Worm (Caenorhabditis elegans): ENCODE data around the gene icl-1.

DNA sequence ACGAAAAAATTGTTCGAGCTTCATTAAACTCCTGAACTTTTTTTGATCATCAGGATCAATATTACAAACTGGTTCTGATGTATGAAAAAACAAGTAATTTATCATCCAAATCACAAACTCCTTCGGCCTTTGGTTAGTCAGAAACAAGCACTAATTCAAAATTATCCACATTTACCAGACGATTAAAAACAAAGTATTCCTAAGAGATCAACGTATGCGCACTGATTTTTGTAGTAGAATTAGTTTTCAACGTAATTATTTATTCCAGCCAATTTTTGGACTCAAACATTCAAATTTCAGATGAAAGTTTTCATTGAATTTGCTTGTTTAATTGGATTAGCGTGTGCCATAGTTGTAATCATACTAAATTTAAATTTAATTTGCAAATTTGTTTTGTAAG is 20.9 kb downstream of the icl-1 start, which contains the start of gene srbc-38:
- TF ChIP-seq ama-1 (optimal IDR thresholded peaks at IDR 0.05) (no peak), unc-62 (GFP tag; optimal IDR thresholded peaks at IDR 0.05) (no peak), lin-15B (tag; optimal IDR thresholded peaks at IDR 0.05) (no peak), lin-39 (tag; optimal IDR thresholded peaks at IDR 0.05) (no peak), nfya-1 (tag; optimal IDR thresholded peaks at IDR 0.05; ENCODE audit: insufficient read depth) (no peak), mdl-1 (tag; optimal IDR thresholded peaks at IDR 0.05) (no peak)

All from whole organism, L3 larva.